Fruit fly (Drosophila melanogaster) ovary, adult (tissue): ENCODE results near the gene CG42371.

Source experiments
- CG17801 ChIP-seq: fragments of 200-800 bp; optimal IDR thresholded peaks from 2 replicates; lab custom pipeline; 2019; ENCODE audit warnings: missing biosample characterization, mild to moderate bottlenecking, missing genetic modification characterization, moderate library complexity; ENCODE audit not compliant: partially characterized antibody

CG42371 gene

dm6 chr2L:2184659-2185058 is 32.4 kb downstream of the CG42371 start:
- TF ChIP-seq CG17801 (GFP tag; lab: Kevin White, UChicago), result no peak

- no peak for TF ChIP-seq CG17801 (GFP tag; lab: Kevin White, UChicago)
Measured at dm6 chr2L:2184129-2184528, 32.9 kb downstream of the CG42371 start.

dm6 chr2L:2182735-2183340 is 34.2 kb downstream of the CG42371 start:
- TF ChIP-seq CG17801 (GFP tag; lab: Kevin White, UChicago), result no peak

- no peak for TF ChIP-seq CG17801 (GFP tag; lab: Kevin White, UChicago)
Measured at dm6 chr2L:2181971-2182643, 34.9 kb downstream of the CG42371 start.

dm6 chr2L:2180665-2181064 is 36.4 kb downstream of the CG42371 start:
- TF ChIP-seq CG17801 (GFP tag; lab: Kevin White, UChicago), result no peak

dm6 chr2L:2180120-2180539 is 36.9 kb downstream of the CG42371 start:
- TF ChIP-seq CG17801 (GFP tag; lab: Kevin White, UChicago), result no peak

dm6 chr2L:2179366-2179765 is 37.7 kb downstream of the CG42371 start:
- no peak for TF ChIP-seq CG17801 (GFP tag; lab: Kevin White, UChicago)

- no peak for TF ChIP-seq CG17801 (GFP tag; lab: Kevin White, UChicago)
Measured at dm6 chr2L:2178810-2179143, 38.3 kb downstream of the CG42371 start.

dm6 chr2L:2177969-2178809 is 38.9 kb downstream of the CG42371 start, which contains the start of gene aop:
Gene aop, minus strand, starts transcription at chr2L:2178754.
- peak; percentile 55 for TF ChIP-seq CG17801 (GFP tag; lab: Kevin White, UChicago)

- TF ChIP-seq CG17801 (GFP tag; lab: Kevin White, UChicago), result no peak
Measured at dm6 chr2L:2177312-2177968, 39.6 kb downstream of the CG42371 start.

dm6 chr2L:2175930-2176643 is 41.0 kb downstream of the CG42371 start:
- peak; percentile 45 for TF ChIP-seq CG17801 (GFP tag; lab: Kevin White, UChicago)

dm6 chr2L:2175090-2175830 is 41.8 kb downstream of the CG42371 start:
- peak; percentile 36 for TF ChIP-seq CG17801 (GFP tag; lab: Kevin White, UChicago)

dm6 chr2L:2173604-2174003 is 43.4 kb downstream of the CG42371 start:
- TF ChIP-seq CG17801 (GFP tag; lab: Kevin White, UChicago), result no peak

dm6 chr2L:2173191-2173590 is 43.9 kb downstream of the CG42371 start:
- TF ChIP-seq CG17801 (GFP tag; lab: Kevin White, UChicago), result no peak
